Worm (Caenorhabditis elegans) whole organism, L1 larva: ENCODE data around the gene B0554.5.

Experiments used
- C04F5.9 ChIP-seq: sonication (generic microtip); optimal IDR thresholded peaks from 2 replicates; lab custom pipeline; 2016; ENCODE audit warnings: missing genetic modification characterization, missing compliant biosample characterization
- C16A3.4 ChIP-seq: fragments of 150-350 bp; optimal IDR thresholded peaks from 2 replicates; lab custom pipeline; 2014; ENCODE audit warnings: missing biosample characterization, missing genetic modification characterization
- C34B4.2 ChIP-seq: sonication (generic microtip); optimal IDR thresholded peaks from 2 replicates; lab custom pipeline; 2017; ENCODE audit warnings: mild to moderate bottlenecking, missing genetic modification characterization, missing compliant biosample characterization
- F16B12.6 ChIP-seq: fragments of 150-350 bp; optimal IDR thresholded peaks from 2 replicates; lab custom pipeline; 2014; ENCODE audit warnings: missing biosample characterization, missing genetic modification characterization
- alr-1 ChIP-seq: fragments of 200-800 bp; sonication (Bioruptor generic); optimal IDR thresholded peaks from 2 replicates; lab custom pipeline; 2018; ENCODE audit warnings: borderline replicate concordance, mild to moderate bottlenecking, missing genetic modification characterization, missing compliant biosample characterization
- aly-2 ChIP-seq: fragments of 150-350 bp; optimal IDR thresholded peaks from 2 replicates; lab custom pipeline; 2014; ENCODE audit warnings: missing biosample characterization, missing genetic modification characterization
- ama-1 ChIP-seq: fragments of 150-350 bp; optimal IDR thresholded peaks from 2 replicates; lab custom pipeline; 2014
- blmp-1 ChIP-seq: fragments of 150-350 bp; optimal IDR thresholded peaks from 2 replicates; lab custom pipeline; 2014; ENCODE audit warnings: missing biosample characterization, missing genetic modification characterization
- ceh-63 ChIP-seq: fragments of 200-800 bp; sonication (Bioruptor generic); optimal IDR thresholded peaks from 2 replicates; lab custom pipeline; 2018; ENCODE audit warnings: mild to moderate bottlenecking, missing genetic modification characterization, missing compliant biosample characterization
- ceh-88 ChIP-seq: fragments of 200-800 bp; sonication (Bioruptor generic); IDR thresholded peaks from 2 replicates; pipeline ENCODE4 v1.3.6; 2022; ENCODE audit warnings: missing genetic modification characterization, missing compliant biosample characterization
- ces-1 ChIP-seq: fragments of 150-350 bp; optimal IDR thresholded peaks from 2 replicates; lab custom pipeline; 2014; ENCODE audit warnings: missing biosample characterization, missing genetic modification reagents, missing genetic modification characterization
- dpl-1 ChIP-seq, 3 experiments: fragments of 150-350 bp in 2 of 3; sonication (generic microtip) in 1 of 3; optimal IDR thresholded peaks; 2 replicates each; lab custom pipeline; 2014 to 2017; ENCODE audit warnings: missing biosample characterization in 3 of 3, missing genetic modification characterization in 3 of 3, missing genetic modification reagents in 3 of 3
- dsc-1 ChIP-seq: sonication (generic microtip); optimal IDR thresholded peaks from 2 replicates; lab custom pipeline; 2016; ENCODE audit warnings: mild to moderate bottlenecking, missing genetic modification characterization, missing compliant biosample characterization
- efl-3 ChIP-seq: fragments of 200-800 bp; sonication (Bioruptor generic); optimal IDR thresholded peaks from 2 replicates; lab custom pipeline; 2018; ENCODE audit warnings: mild to moderate bottlenecking, missing genetic modification characterization, missing compliant biosample characterization
- egl-27 ChIP-seq, 2 experiments: fragments of 150-350 bp in 1 of 2; sonication (generic microtip); optimal IDR thresholded peaks; 3 replicates each; lab custom pipeline; 2017 to 2018; ENCODE audit warnings: missing biosample characterization in 2 of 2, missing genetic modification characterization in 2 of 2, missing genetic modification reagents in 2 of 2
- elt-2 ChIP-seq: sonication (generic microtip); optimal IDR thresholded peaks from 2 replicates; lab custom pipeline; 2016; ENCODE audit warnings: missing genetic modification characterization, mild to moderate bottlenecking, inconsistent platforms, missing compliant biosample characterization, missing genetic modification reagents
- elt-3 ChIP-seq, 6 experiments: fragments of 150-350 bp in 1 of 6; sonication (generic microtip); optimal IDR thresholded peaks; 2 replicates each; lab custom pipeline; 2017 to 2018; ENCODE audit warnings: missing biosample characterization in 6 of 6, missing genetic modification characterization in 6 of 6, inconsistent platforms in 1 of 6
- ets-5 ChIP-seq: fragments of 200-800 bp; sonication (Bioruptor generic); IDR thresholded peaks from 2 replicates; pipeline ENCODE4 v1.3.6; 2022; ENCODE audit warnings: missing genetic modification characterization, missing compliant biosample characterization
- fkh-10 ChIP-seq: sonication (generic microtip); optimal IDR thresholded peaks from 2 replicates; lab custom pipeline; 2017; ENCODE audit warnings: missing biosample characterization, missing genetic modification reagents, missing genetic modification characterization
- fkh-4 ChIP-seq: sonication (generic microtip); optimal IDR thresholded peaks from 2 replicates; lab custom pipeline; 2016; ENCODE audit warnings: missing compliant biosample characterization, missing genetic modification characterization, borderline replicate concordance
- fkh-8 ChIP-seq: sonication (generic microtip); optimal IDR thresholded peaks from 2 replicates; lab custom pipeline; 2016; ENCODE audit warnings: mild to moderate bottlenecking, missing genetic modification characterization, missing compliant biosample characterization
- fos-1 ChIP-seq: fragments of 150-350 bp; optimal IDR thresholded peaks from 2 replicates; lab custom pipeline; 2014; ENCODE audit warnings: missing biosample characterization, missing genetic modification characterization
- grh-1 ChIP-seq: fragments of 200-800 bp; sonication (Bioruptor generic); IDR thresholded peaks from 2 replicates; pipeline ENCODE4 v1.3.6; 2022; ENCODE audit warnings: missing genetic modification reagents, missing genetic modification characterization, missing compliant biosample characterization
- hlh-17 ChIP-seq: fragments of 200-800 bp; sonication (Bioruptor generic); optimal IDR thresholded peaks from 2 replicates; lab custom pipeline; 2018; ENCODE audit warnings: missing genetic modification characterization, mild to moderate bottlenecking, missing compliant biosample characterization, moderate library complexity, borderline replicate concordance
- hlh-4 ChIP-seq: sonication (generic microtip); optimal IDR thresholded peaks from 2 replicates; lab custom pipeline; 2016; ENCODE audit warnings: mild to moderate bottlenecking, missing genetic modification characterization, missing compliant biosample characterization
- hpl-2 ChIP-seq: fragments of 150-350 bp; optimal IDR thresholded peaks from 2 replicates; lab custom pipeline; 2014; ENCODE audit warnings: missing biosample characterization, missing genetic modification reagents, missing genetic modification characterization
- irx-1 ChIP-seq: sonication (generic microtip); optimal IDR thresholded peaks from 2 replicates; lab custom pipeline; 2016; ENCODE audit warnings: missing genetic modification characterization, missing compliant biosample characterization
- jun-1 ChIP-seq: fragments of 150-350 bp; optimal IDR thresholded peaks from 2 replicates; lab custom pipeline; 2014; ENCODE audit warnings: missing biosample characterization, missing genetic modification reagents, missing genetic modification characterization
- lin-14 ChIP-seq: fragments of 200-800 bp; sonication (Bioruptor generic); optimal IDR thresholded peaks from 2 replicates; lab custom pipeline; 2018; ENCODE audit warnings: mild to moderate bottlenecking, missing genetic modification characterization, moderate library complexity, missing compliant biosample characterization
- lin-15B ChIP-seq: fragments of 150-350 bp; sonication (generic microtip); optimal IDR thresholded peaks from 3 replicates; lab custom pipeline; 2014; ENCODE audit warnings: missing biosample characterization, missing genetic modification characterization
- mab-9 ChIP-seq: fragments of 200-800 bp; sonication (Bioruptor generic); IDR thresholded peaks from 2 replicates; pipeline ENCODE4 v1.3.6; 2022; ENCODE audit warnings: missing genetic modification reagents, missing genetic modification characterization, missing compliant biosample characterization
- mdl-1 ChIP-seq, 2 experiments: fragments of 150-350 bp; optimal IDR thresholded peaks; 2 replicates each; lab custom pipeline; 2014 to 2017; ENCODE audit warnings: missing biosample characterization in 2 of 2, missing genetic modification characterization in 2 of 2, inconsistent platforms in 1 of 2
- mef-2 ChIP-seq: fragments of 150-350 bp; optimal IDR thresholded peaks from 2 replicates; lab custom pipeline; 2014; ENCODE audit warnings: missing biosample characterization, missing genetic modification characterization
- nhr-11 ChIP-seq: fragments of 150-350 bp; optimal IDR thresholded peaks from 2 replicates; lab custom pipeline; 2014; ENCODE audit warnings: missing biosample characterization, missing genetic modification characterization
- nhr-12 ChIP-seq: sonication (generic microtip); optimal IDR thresholded peaks from 2 replicates; lab custom pipeline; 2017; ENCODE audit warnings: missing biosample characterization, missing genetic modification characterization
- nhr-20 ChIP-seq: sonication (generic microtip); optimal IDR thresholded peaks from 2 replicates; lab custom pipeline; 2016; ENCODE audit warnings: mild to moderate bottlenecking, missing genetic modification characterization, missing compliant biosample characterization
- nhr-237 ChIP-seq: fragments of 150-350 bp; optimal IDR thresholded peaks from 2 replicates; lab custom pipeline; 2014; ENCODE audit warnings: missing biosample characterization, missing genetic modification characterization
- nhr-47 ChIP-seq: sonication (generic microtip); optimal IDR thresholded peaks from 2 replicates; lab custom pipeline; 2016; ENCODE audit warnings: mild to moderate bottlenecking, missing genetic modification characterization, moderate library complexity, missing compliant biosample characterization
- nhr-77 ChIP-seq: fragments of 150-350 bp; optimal IDR thresholded peaks from 2 replicates; lab custom pipeline; 2014; ENCODE audit warnings: missing biosample characterization, missing genetic modification characterization
- nhr-84 ChIP-seq: sonication (generic microtip); optimal IDR thresholded peaks from 2 replicates; lab custom pipeline; 2017; ENCODE audit warnings: missing biosample characterization, missing genetic modification characterization
- pag-3 ChIP-seq: sonication (generic microtip); optimal IDR thresholded peaks from 2 replicates; lab custom pipeline; 2017; ENCODE audit warnings: missing genetic modification characterization, mild to moderate bottlenecking, missing compliant biosample characterization, antibody characterized with exemption, borderline replicate concordance; ENCODE audit not compliant: insufficient read depth
- pax-3 ChIP-seq: fragments of 200-800 bp; sonication (Bioruptor generic); optimal IDR thresholded peaks from 2 replicates; lab custom pipeline; 2018; ENCODE audit warnings: mild to moderate bottlenecking, missing genetic modification characterization, moderate library complexity, missing compliant biosample characterization
- pqm-1 ChIP-seq: sonication (generic microtip); optimal IDR thresholded peaks from 3 replicates; lab custom pipeline; 2017; ENCODE audit warnings: missing biosample characterization, missing genetic modification characterization
- rnt-1 ChIP-seq: sonication (generic microtip); optimal IDR thresholded peaks from 2 replicates; lab custom pipeline; 2016; ENCODE audit warnings: mild to moderate bottlenecking, missing genetic modification characterization, moderate library complexity, missing compliant biosample characterization
- skn-1 ChIP-seq: fragments of 150-350 bp; optimal IDR thresholded peaks from 2 replicates; lab custom pipeline; 2014; ENCODE audit warnings: missing biosample characterization, missing genetic modification characterization
- snpc-4 ChIP-seq: fragments of 150-350 bp; optimal IDR thresholded peaks from 2 replicates; lab custom pipeline; 2014; ENCODE audit warnings: missing biosample characterization, missing genetic modification characterization
- snu-23 ChIP-seq: sonication (generic microtip); optimal IDR thresholded peaks from 2 replicates; lab custom pipeline; 2016; ENCODE audit warnings: missing genetic modification characterization, missing compliant biosample characterization
- sox-4 ChIP-seq: sonication (generic microtip); optimal IDR thresholded peaks from 2 replicates; lab custom pipeline; 2016; ENCODE audit warnings: missing genetic modification characterization, missing compliant biosample characterization
- sptf-1 ChIP-seq: fragments of 150-350 bp; optimal IDR thresholded peaks from 2 replicates; lab custom pipeline; 2014; ENCODE audit warnings: missing biosample characterization, missing genetic modification characterization
- tlp-1 ChIP-seq: fragments of 150-350 bp; optimal IDR thresholded peaks from 2 replicates; lab custom pipeline; 2014; ENCODE audit warnings: missing biosample characterization, missing genetic modification characterization
- unc-30 ChIP-seq: sonication (generic microtip); optimal IDR thresholded peaks from 2 replicates; lab custom pipeline; 2017; ENCODE audit warnings: missing biosample characterization, missing genetic modification characterization
- unc-86 ChIP-seq: sonication (generic microtip); optimal IDR thresholded peaks from 2 replicates; lab custom pipeline; 2016; ENCODE audit warnings: missing genetic modification characterization, missing compliant biosample characterization
- zag-1 ChIP-seq: fragments of 150-350 bp; optimal IDR thresholded peaks from 2 replicates; lab custom pipeline; 2014; ENCODE audit warnings: missing biosample characterization, missing genetic modification characterization
- ztf-11 ChIP-seq, 2 experiments: sonication (generic microtip); optimal IDR thresholded peaks; 2 replicates each; lab custom pipeline; 2016 to 2017; ENCODE audit warnings: missing genetic modification characterization in 2 of 2, missing biosample characterization in 1 of 2, missing compliant biosample characterization in 1 of 2

The B0554.5 gene

ce11 chrV:392199-392678 lies 32.0 kb upstream of the B0554.5 start, which contains the start of gene nhr-254:
nhr-254 (plus strand) TSS chrV:392628.
- TF ChIP-seq grh-1 (GFP tag; lab: Robert Waterston, UW), result no peak
- TF ChIP-seq pag-3 (tag; lab: Kevin White, UChicago), result no peak
- no peak for TF ChIP-seq hlh-17
- no peak for TF ChIP-seq hpl-2 (GFP tag; lab: Kevin White, UChicago)
- TF ChIP-seq nhr-84, result no peak
- TF ChIP-seq zag-1 (tag; lab: Kevin White, UChicago), result no peak
- TF ChIP-seq fkh-4 (tag; lab: Kevin White, UChicago), result no peak
- TF ChIP-seq mab-9 (GFP tag; lab: Robert Waterston, UW), result no peak
- no peak for TF ChIP-seq unc-86 (tag; lab: Kevin White, UChicago)
- no peak for TF ChIP-seq nhr-11
- peak; percentile 47 for TF ChIP-seq dsc-1
- TF ChIP-seq lin-15B (tag; lab: Kevin White, UChicago), result no peak
- TF ChIP-seq elt-3 (tag; optimal IDR thresholded peaks at IDR 0.05; lab: Kevin White, UChicago), result no peak
- TF ChIP-seq blmp-1, result no peak
- no peak for TF ChIP-seq irx-1 (tag; lab: Kevin White, UChicago)
- no peak for TF ChIP-seq egl-27 (tag; optimal IDR thresholded peaks at IDR 0.05; lab: Kevin White, UChicago)
- no peak for TF ChIP-seq ces-1 (GFP tag; lab: Kevin White, UChicago)
- TF ChIP-seq fkh-8, result peak; percentile 63
- peak; percentile 50 for TF ChIP-seq nhr-20 (tag; lab: Kevin White, UChicago)
- TF ChIP-seq nhr-12 (tag; lab: Kevin White, UChicago), result no peak
- no peak for TF ChIP-seq fos-1
- TF ChIP-seq ets-5 (GFP tag; lab: Robert Waterston, UW), result no peak
- TF ChIP-seq rnt-1 (tag; lab: Kevin White, UChicago), result no peak
- TF ChIP-seq dpl-1 (GFP tag; optimal IDR thresholded peaks at IDR 0.05; lab: Kevin White, UChicago), result no peak
- TF ChIP-seq nhr-77, result no peak
- TF ChIP-seq elt-2 (tag; lab: Kevin White, UChicago), result no peak
- TF ChIP-seq tlp-1 (tag; lab: Kevin White, UChicago), result no peak
- TF ChIP-seq snu-23 (GFP tag; lab: Kevin White, UChicago), result no peak
- TF ChIP-seq alr-1 (tag; lab: Kevin White, UChicago), result no peak
- no peak for TF ChIP-seq lin-14 (GFP tag; lab: Kevin White, UChicago)
- TF ChIP-seq pqm-1, result no peak
- no peak for TF ChIP-seq ceh-63 (GFP tag; lab: Kevin White, UChicago)
- TF ChIP-seq fkh-10, result no peak
- no peak for TF ChIP-seq ztf-11 (tag; optimal IDR thresholded peaks at IDR 0.05; lab: Kevin White, UChicago)
- no peak for TF ChIP-seq jun-1 (tag; lab: Kevin White, UChicago)
- no peak for TF ChIP-seq C34B4.2 (tag; lab: Kevin White, UChicago)
- TF ChIP-seq ama-1 (lab: Kevin White, UChicago), result no peak
- no peak for TF ChIP-seq unc-30 (tag; lab: Kevin White, UChicago)
- peak; percentile 35 for TF ChIP-seq hlh-4 (tag; lab: Kevin White, UChicago)
- peak; percentile 59 for TF ChIP-seq nhr-47
- no peak for TF ChIP-seq skn-1 (tag; lab: Kevin White, UChicago)
- no peak for TF ChIP-seq sptf-1 (tag; lab: Kevin White, UChicago)
- TF ChIP-seq snpc-4 (tag; lab: Kevin White, UChicago), result no peak
- no peak for TF ChIP-seq C16A3.4 (tag; lab: Kevin White, UChicago)
- no peak for TF ChIP-seq mef-2
- no peak for TF ChIP-seq F16B12.6 (tag; lab: Kevin White, UChicago)
- no peak for TF ChIP-seq sox-4 (tag; lab: Kevin White, UChicago)
- TF ChIP-seq mdl-1 (tag; optimal IDR thresholded peaks at IDR 0.05; lab: Kevin White, UChicago), result no peak
- peak; percentile 38 for TF ChIP-seq pax-3 (tag; lab: Kevin White, UChicago)
- TF ChIP-seq C04F5.9, result no peak
- no peak for TF ChIP-seq ceh-88
- no peak for TF ChIP-seq efl-3 (GFP tag; lab: Kevin White, UChicago)
- no peak for TF ChIP-seq nhr-237 (tag; lab: Kevin White, UChicago)
- no peak for TF ChIP-seq aly-2 (tag; lab: Kevin White, UChicago)
